Fruit fly (Drosophila melanogaster) whole organism: ENCODE data around the gene ash2.

Experiments used
- Dll ChIP-seq: fragments of >200 bp; optimal IDR thresholded peaks from 2 replicates; lab custom pipeline; 2017
- EcR ChIP-seq, 2 experiments: fragments of >200 bp; optimal IDR thresholded peaks; 2 replicates each; lab custom pipeline; 2017; ENCODE audit warnings: missing biosample characterization in 2 of 2, missing genetic modification characterization in 2 of 2, missing genetic modification reagents in 2 of 2
- pan ChIP-seq: fragments of >200 bp; optimal IDR thresholded peaks from 2 replicates; lab custom pipeline; 2017
- psq ChIP-seq: fragments of >200 bp; optimal IDR thresholded peaks from 2 replicates; lab custom pipeline; 2017
- usp ChIP-seq: fragments of >200 bp; optimal IDR thresholded peaks from 2 replicates; lab custom pipeline; 2017; ENCODE audit warnings: missing biosample characterization, missing genetic modification characterization, mixed read lengths

DNA sequence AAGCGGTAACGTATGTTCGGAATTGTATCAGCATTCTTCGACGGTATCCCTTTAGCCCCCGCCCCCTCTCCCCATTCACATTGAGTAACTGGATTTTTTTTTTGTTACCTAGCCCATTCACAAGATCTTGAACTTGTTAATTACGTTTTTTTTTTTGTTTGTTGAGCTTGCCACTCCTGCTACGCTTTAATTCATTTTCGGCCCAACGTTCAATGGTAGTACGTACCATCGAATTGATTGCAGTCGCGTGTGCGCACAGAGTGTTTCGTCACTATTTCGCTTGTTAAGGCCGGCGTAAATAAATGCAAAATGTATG lies 35.3 kb upstream of the ash2 start:
- TF ChIP-seq usp (GFP tag; lab: Kevin White, UChicago): no peak
- TF ChIP-seq psq: no peak
- no peak for TF ChIP-seq EcR (GFP tag; optimal IDR thresholded peaks at IDR 0.05; lab: Kevin White, UChicago)
- TF ChIP-seq Dll: no peak
- TF ChIP-seq pan (lab: Kevin White, UChicago): no peak
